Fruit fly (Drosophila melanogaster) whole organism: ENCODE measurements around the gene Hmgcr.

Source experiments
- CG8478 ChIP-seq: fragments of >200 bp; optimal IDR thresholded peaks from 2 replicates; lab custom pipeline; 2018; ENCODE audit warnings: inconsistent platforms
- Dll ChIP-seq: fragments of >200 bp; optimal IDR thresholded peaks from 2 replicates; lab custom pipeline; 2017
- pan ChIP-seq: fragments of >200 bp; optimal IDR thresholded peaks from 2 replicates; lab custom pipeline; 2017
- psq ChIP-seq: fragments of >200 bp; optimal IDR thresholded peaks from 2 replicates; lab custom pipeline; 2017
- usp ChIP-seq: fragments of >200 bp; optimal IDR thresholded peaks from 2 replicates; lab custom pipeline; 2017; ENCODE audit warnings: missing biosample characterization, missing genetic modification characterization, mixed read lengths

- TF ChIP-seq psq (lab: Kevin White, UChicago) (no peak), pan (lab: Kevin White, UChicago) (no peak), CG8478 (no peak), Dll (lab: Kevin White, UChicago) (no peak), usp (no peak)
These were observed 47.2 kb upstream of the Hmgcr start, which contains the start of gene SPE for dm6 chr3R:23685955-23686354.
